Worm (Caenorhabditis elegans) whole organism, young adult: Measurements from ENCODE around the gene pccb-1.

ENCODE experiments used
- ama-1 ChIP-seq, 3 experiments: fragments of 150-350 bp in 1 of 3; sonication (generic microtip) in 2 of 3; optimal IDR thresholded peaks; 2 replicates each; lab custom pipeline; 2014 to 2018; ENCODE audit warnings: missing biosample characterization in 2 of 3, missing genetic modification characterization in 2 of 3, missing genetic modification reagents in 2 of 3
- ekl-4 ChIP-seq: fragments of 200-800 bp; sonication (Bioruptor generic); IDR thresholded peaks from 2 replicates; pipeline ENCODE4 v1.3.6; 2022; ENCODE audit warnings: missing genetic modification reagents, missing genetic modification characterization, missing compliant biosample characterization
- him-1 ChIP-seq: sonication (generic microtip); optimal IDR thresholded peaks from 2 replicates; lab custom pipeline; 2016; ENCODE audit warnings: missing genotype, missing genetic modification reagents, missing genetic modification characterization, missing compliant biosample characterization
- lag-1 ChIP-seq: fragments of 200-800 bp; sonication (Bioruptor generic); IDR thresholded peaks from 2 replicates; pipeline ENCODE4 v1.3.6; 2022; ENCODE audit warnings: missing genetic modification reagents, missing genetic modification characterization, missing compliant biosample characterization
- mel-28 ChIP-seq: sonication (generic microtip); optimal IDR thresholded peaks from 2 replicates; lab custom pipeline; 2016; ENCODE audit warnings: borderline replicate concordance, mild to moderate bottlenecking, missing genetic modification characterization, missing compliant biosample characterization
- nfya-2 ChIP-seq: fragments of 200-800 bp; sonication (Bioruptor generic); IDR thresholded peaks from 2 replicates; pipeline ENCODE4 v1.3.6; 2022; ENCODE audit warnings: missing genetic modification reagents, missing genetic modification characterization, missing compliant biosample characterization
- nhr-179 ChIP-seq: sonication (generic microtip); optimal IDR thresholded peaks from 2 replicates; lab custom pipeline; 2016; ENCODE audit warnings: mild to moderate bottlenecking, missing genetic modification characterization, missing compliant biosample characterization
- pha-4 ChIP-seq: fragments of 150-350 bp; sonication (generic microtip); optimal IDR thresholded peaks from 2 replicates; lab custom pipeline; 2014; ENCODE audit warnings: missing biosample characterization, missing genetic modification reagents, missing genetic modification characterization
- tbp1 ChIP-seq: fragments of 200-800 bp; sonication (Bioruptor generic); optimal IDR thresholded peaks from 2 replicates; lab custom pipeline; 2018; ENCODE audit warnings: mild to moderate bottlenecking, missing genetic modification characterization, missing compliant biosample characterization
- unc-62 ChIP-seq: fragments of 150-350 bp; optimal IDR thresholded peaks from 2 replicates; lab custom pipeline; 2014; ENCODE audit warnings: missing biosample characterization, missing genetic modification reagents, missing genetic modification characterization
- ztf-28 ChIP-seq: fragments of 200-800 bp; sonication (Bioruptor generic); IDR thresholded peaks from 2 replicates; pipeline ENCODE4 v1.3.6; 2022; ENCODE audit warnings: missing genetic modification reagents, missing genetic modification characterization, missing compliant biosample characterization
- ztf-6 ChIP-seq: fragments of 200-800 bp; sonication (Bioruptor generic); IDR thresholded peaks from 2 replicates; pipeline ENCODE4 v1.3.6; 2022; ENCODE audit warnings: missing genetic modification reagents, missing genetic modification characterization, missing compliant biosample characterization

DNA sequence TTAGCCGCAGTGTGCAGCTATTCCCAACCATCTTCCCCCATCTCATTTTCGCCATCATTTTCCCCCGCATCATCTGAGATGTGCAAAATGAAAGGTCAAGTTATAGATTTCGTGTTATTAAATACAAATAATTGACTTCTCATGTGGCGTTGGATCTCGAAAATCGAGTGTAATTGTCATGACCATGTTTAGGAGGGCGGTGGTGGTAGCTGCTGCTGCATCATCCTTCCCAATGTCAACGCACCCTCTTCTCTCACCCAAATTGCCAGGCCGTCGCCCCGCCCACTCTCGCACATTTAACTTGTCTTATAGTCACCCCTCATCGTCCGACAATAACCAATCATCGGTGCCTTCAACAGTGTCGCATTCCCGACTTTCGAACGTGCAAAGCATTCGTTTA lies 26.1 kb upstream of the pccb-1 start, which contains the start of gene ceh-30:
- TF ChIP-seq ztf-6 (GFP tag; lab: Robert Waterston, UW) (no peak), nfya-2 (GFP tag; lab: Robert Waterston, UW) (no peak), pha-4 (no peak), ama-1 (optimal IDR thresholded peaks at IDR 0.05; lab: Kevin White, UChicago) (no peak), ama-1 (GFP tag; optimal IDR thresholded peaks at IDR 0.05; lab: Kevin White, UChicago) (no peak), nhr-179 (no peak), lag-1 (GFP tag; lab: Robert Waterston, UW) (no peak), ztf-28 (no peak), tbp1 (GFP tag; lab: Kevin White, UChicago) (no peak), mel-28 (tag; lab: Kevin White, UChicago) (no peak), ekl-4 (GFP tag; lab: Robert Waterston, UW) (no peak), unc-62 (GFP tag; lab: Kevin White, UChicago) (no peak), him-1 (tag; lab: Kevin White, UChicago) (no peak)
